Worm (Caenorhabditis elegans): ENCODE results near the gene sym-3.
A peak's percentile ranks its signal among the peaks of the same experiment; 100 is the strongest.

Gene sym-3

ce11 chrX:5813030-5813429 is 39.5 kb downstream of the sym-3 start (continued):
- TF ChIP-seq dpff-1 (tag; optimal IDR thresholded peaks at IDR 0.05) (no peak), nfyb-1 (GFP tag; IDR thresholded peaks at IDR 0.05) (no peak)

DNA sequence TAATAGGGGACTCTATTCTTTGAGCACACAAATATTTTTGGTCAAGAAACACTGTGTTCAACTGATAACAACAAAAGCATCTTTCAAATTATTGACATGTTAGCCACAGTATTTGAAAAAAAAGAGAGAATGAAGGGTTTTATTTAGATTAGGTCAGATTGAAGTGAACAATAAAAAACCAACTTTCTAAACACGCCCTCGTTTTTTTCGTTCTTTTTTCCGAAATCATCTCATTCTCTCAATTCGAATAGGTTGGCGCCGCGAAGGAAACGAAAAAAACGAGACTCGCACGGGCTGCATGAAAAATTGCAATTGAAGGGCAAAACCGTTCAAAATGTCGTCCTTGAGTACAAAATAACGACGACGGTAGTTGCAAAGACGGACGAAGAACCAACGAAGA is 40.8 kb downstream of the sym-3 start:
- no peak for TF ChIP-seq tlf-1 (GFP tag; optimal IDR thresholded peaks at IDR 0.05)
- peak; percentile 36; the same call in 1 of the 2 replicates for TF ChIP-seq dox-1 (GFP tag; IDR thresholded peaks at IDR 0.05)
- peak; percentile 64 for TF ChIP-seq nhr-80 (tag; optimal IDR thresholded peaks at IDR 0.05)

DNA sequence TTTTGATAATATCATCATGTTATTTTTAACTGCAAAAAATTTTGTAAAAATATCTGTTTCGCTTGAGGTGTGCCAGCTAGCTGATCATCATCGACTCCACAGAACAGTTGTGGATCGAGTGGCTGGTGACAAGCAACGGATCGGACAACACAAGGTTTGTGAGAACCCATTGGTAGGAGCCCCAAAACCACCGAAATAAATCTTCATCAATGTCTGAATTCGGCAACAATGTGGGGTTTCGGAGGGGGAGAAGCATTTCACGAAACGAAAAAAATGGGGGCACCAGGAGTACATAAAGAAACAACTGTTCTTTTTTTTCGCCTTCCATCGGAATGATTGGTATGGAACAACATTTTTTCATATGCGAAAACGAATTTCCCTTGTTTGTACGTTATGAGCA is 41.8 kb downstream of the sym-3 start:
- no peak for TF ChIP-seq K11D2.4 (GFP tag; IDR thresholded peaks at IDR 0.05)
- no peak for TF ChIP-seq let-607 (tag; optimal IDR thresholded peaks at IDR 0.05)
- TF ChIP-seq T26A5.8 (tag; optimal IDR thresholded peaks at IDR 0.05), result no peak
- no peak for TF ChIP-seq hmg-20 (GFP tag; IDR thresholded peaks at IDR 0.05)
- no peak for TF ChIP-seq ceh-79 (tag; optimal IDR thresholded peaks at IDR 0.05)
- TF ChIP-seq hmg-1.2 (GFP tag; IDR thresholded peaks at IDR 0.05), result no peak
- no peak for TF ChIP-seq rcor-1 (GFP tag; IDR thresholded peaks at IDR 0.05)
- no peak for TF ChIP-seq cebp-1 (GFP tag; IDR thresholded peaks at IDR 0.05)
- no peak for TF ChIP-seq cebp-1 (tag; optimal IDR thresholded peaks at IDR 0.05)
- TF ChIP-seq lin-26 (GFP tag; IDR thresholded peaks at IDR 0.05), result no peak
- TF ChIP-seq tlf-1 (GFP tag; optimal IDR thresholded peaks at IDR 0.05), result no peak
- no peak for TF ChIP-seq Y53G8AR.9 (GFP tag; conservative IDR thresholded peaks at IDR 0.05)
- no peak for TF ChIP-seq sptf-2 (GFP tag; optimal IDR thresholded peaks at IDR 0.05)
- no peak for TF ChIP-seq F37B4.10 (GFP tag; IDR thresholded peaks at IDR 0.05)
- TF ChIP-seq F39B2.1 (GFP tag; IDR thresholded peaks at IDR 0.05), result no peak
- TF ChIP-seq hlh-12 (tag; optimal IDR thresholded peaks at IDR 0.05), result no peak
- TF ChIP-seq xnd-1 (tag; optimal IDR thresholded peaks at IDR 0.05), result no peak
- no peak for TF ChIP-seq B0019.2 (GFP tag; conservative IDR thresholded peaks at IDR 0.05)
- no peak for TF ChIP-seq F22D6.2 (tag; optimal IDR thresholded peaks at IDR 0.05)
- TF ChIP-seq egl-18 (GFP tag; IDR thresholded peaks at IDR 0.05), result no peak

- peak; percentile 85 for TF ChIP-seq zfh-2 (GFP tag; conservative IDR thresholded peaks at IDR 0.05)
- no peak for TF ChIP-seq nhr-120 (GFP tag; IDR thresholded peaks at IDR 0.05)
- no peak for TF ChIP-seq akir-1 (GFP tag; optimal IDR thresholded peaks at IDR 0.05)
- no peak for TF ChIP-seq nfya-1 (tag; optimal IDR thresholded peaks at IDR 0.05; ENCODE audit: borderline replicate concordance, insufficient read depth)
- TF ChIP-seq lag-1 (GFP tag; IDR thresholded peaks at IDR 0.05), result no peak
- TF ChIP-seq B0019.2 (GFP tag; conservative IDR thresholded peaks at IDR 0.05), result no peak
- no peak for TF ChIP-seq F49E8.2 (tag; optimal IDR thresholded peaks at IDR 0.05; ENCODE audit: insufficient read depth)
- TF ChIP-seq lsy-27 (tag; optimal IDR thresholded peaks at IDR 0.05; ENCODE audit: borderline replicate concordance, insufficient read depth), result no peak
- TF ChIP-seq madf-10 (tag; optimal IDR thresholded peaks at IDR 0.05), result peak; percentile 98
- 0 out of 2 replicates have a peak, but pooled peaks have one; percentile 42 for TF ChIP-seq aptf-3 (GFP tag; IDR thresholded peaks at IDR 0.05)
- TF ChIP-seq zim-3 (tag; optimal IDR thresholded peaks at IDR 0.05), result no peak
- TF ChIP-seq K12H6.12 (tag; optimal IDR thresholded peaks at IDR 0.05), result peak; percentile 17
- no peak for TF ChIP-seq nfya-2 (GFP tag; IDR thresholded peaks at IDR 0.05)
- TF ChIP-seq bed-2 (GFP tag; IDR thresholded peaks at IDR 0.05), result 0 out of 2 replicates have a peak, but pooled peaks have one; percentile 23
- no peak for TF ChIP-seq mxl-1 (tag; optimal IDR thresholded peaks at IDR 0.05)
- TF ChIP-seq atf-7 (tag; optimal IDR thresholded peaks at IDR 0.05), result no peak
- TF ChIP-seq sdz-38 (tag; optimal IDR thresholded peaks at IDR 0.05), result no peak
- 0 out of 2 replicates have a peak, but pooled peaks have one; percentile 7 for TF ChIP-seq mcd-1 (GFP tag; IDR thresholded peaks at IDR 0.05)
- no peak for TF ChIP-seq B0336.3 (GFP tag; IDR thresholded peaks at IDR 0.05)
- TF ChIP-seq attf-6 (GFP tag; IDR thresholded peaks at IDR 0.05), result no peak
- no peak for TF ChIP-seq ztf-18 (tag; optimal IDR thresholded peaks at IDR 0.05)
Measured at ce11 chrX:5816346-5816745, 42.8 kb downstream of the sym-3 start.
